Worm (Caenorhabditis elegans) whole organism, mixed stage, embryonic: Measurements from ENCODE around the gene sta-1.

ENCODE experiments used
- ceh-39 ChIP-seq: fragments of 150-350 bp; optimal IDR thresholded peaks from 2 replicates; lab custom pipeline; 2014; ENCODE audit warnings: missing biosample characterization, missing genetic modification characterization
- drap-1 ChIP-seq: fragments of 200-800 bp; sonication (Bioruptor generic); optimal IDR thresholded peaks from 3 replicates; lab custom pipeline; 2018; ENCODE audit warnings: mild to moderate bottlenecking, missing genetic modification characterization, missing compliant biosample characterization
- elt-3 ChIP-seq: fragments of 150-350 bp; optimal IDR thresholded peaks from 2 replicates; lab custom pipeline; 2014; ENCODE audit warnings: missing biosample characterization, missing genetic modification characterization
- hlh-1 ChIP-seq: fragments of 150-350 bp; optimal IDR thresholded peaks from 2 replicates; lab custom pipeline; 2014; ENCODE audit warnings: missing biosample characterization, missing genetic modification reagents, missing genetic modification characterization
- mab-5 ChIP-seq: fragments of 150-350 bp; optimal IDR thresholded peaks from 2 replicates; lab custom pipeline; 2014; ENCODE audit warnings: missing biosample characterization, missing genetic modification characterization
- mep-1 ChIP-seq: fragments of 150-350 bp; optimal IDR thresholded peaks from 2 replicates; lab custom pipeline; 2017; ENCODE audit warnings: missing biosample characterization, missing genetic modification reagents, missing genetic modification characterization, inconsistent platforms
- nhr-12 ChIP-seq: fragments of 150-350 bp; optimal IDR thresholded peaks from 2 replicates; lab custom pipeline; 2014; ENCODE audit warnings: missing biosample characterization, missing genetic modification characterization
- nhr-237 ChIP-seq: fragments of 150-350 bp; optimal IDR thresholded peaks from 2 replicates; lab custom pipeline; 2014; ENCODE audit warnings: missing biosample characterization, missing genetic modification characterization
- nhr-28 ChIP-seq: fragments of 150-350 bp; optimal IDR thresholded peaks from 2 replicates; lab custom pipeline; 2014; ENCODE audit warnings: missing biosample characterization, missing genetic modification characterization
- nhr-76 ChIP-seq: sonication (generic microtip); optimal IDR thresholded peaks from 2 replicates; lab custom pipeline; 2017; ENCODE audit warnings: missing biosample characterization, missing genetic modification characterization
- pha-4 ChIP-seq: fragments of 150-350 bp; optimal IDR thresholded peaks from 2 replicates; lab custom pipeline; 2018; ENCODE audit warnings: missing biosample characterization, missing genetic modification reagents, missing genetic modification characterization
- snpc-4 ChIP-seq: fragments of 150-350 bp; optimal IDR thresholded peaks from 2 replicates; lab custom pipeline; 2014; ENCODE audit warnings: missing biosample characterization, missing genetic modification characterization
- unc-39 ChIP-seq: fragments of 150-350 bp; optimal IDR thresholded peaks from 2 replicates; lab custom pipeline; 2014; ENCODE audit warnings: missing biosample characterization, missing genetic modification characterization
- unc-62 ChIP-seq: fragments of 150-350 bp; optimal IDR thresholded peaks from 2 replicates; lab custom pipeline; 2014; ENCODE audit warnings: missing biosample characterization, missing genetic modification reagents, missing genetic modification characterization

- no peak for TF ChIP-seq elt-3
- TF ChIP-seq unc-39 (tag; lab: Kevin White, UChicago) = no peak
- TF ChIP-seq nhr-28 (tag; lab: Kevin White, UChicago) = no peak
- no peak for TF ChIP-seq mep-1 (tag; lab: Kevin White, UChicago)
- TF ChIP-seq snpc-4 = no peak
- no peak for TF ChIP-seq nhr-76 (tag; lab: Kevin White, UChicago)
- TF ChIP-seq unc-62 (GFP tag; lab: Kevin White, UChicago) = no peak
- TF ChIP-seq mab-5 (tag; lab: Kevin White, UChicago) = no peak
- TF ChIP-seq nhr-12 = no peak
- no peak for TF ChIP-seq hlh-1
- TF ChIP-seq pha-4 (tag; lab: Kevin White, UChicago) = no peak
- no peak for TF ChIP-seq nhr-237 (tag; lab: Kevin White, UChicago)
- TF ChIP-seq ceh-39 = no peak
- TF ChIP-seq drap-1 (GFP tag; lab: Kevin White, UChicago) = no peak
Observed at ce11 chrIV:16706950-16707349, 42.8 kb downstream of the sta-1 start.
